Worm (Caenorhabditis elegans) whole organism, young adult: ENCODE measurements around the gene R02D5.3.

Experiments used
- aptf-3 ChIP-seq: fragments of 200-800 bp; sonication (Bioruptor generic); IDR thresholded peaks from 2 replicates; pipeline ENCODE4 v1.3.6; 2022; ENCODE audit warnings: missing genetic modification characterization, missing compliant biosample characterization
- cebp-2 ChIP-seq: fragments of 200-800 bp; sonication (Bioruptor generic); IDR thresholded peaks from 2 replicates; pipeline ENCODE4 v1.3.6; 2022; ENCODE audit warnings: missing genetic modification characterization, missing compliant biosample characterization
- egl-44 ChIP-seq: fragments of 200-800 bp; sonication (Bioruptor generic); IDR thresholded peaks from 2 replicates; pipeline ENCODE4 v1.3.6; 2022; ENCODE audit warnings: missing genetic modification reagents, missing genetic modification characterization, missing compliant biosample characterization
- hlh-12 ChIP-seq: sonication (generic microtip); optimal IDR thresholded peaks from 2 replicates; lab custom pipeline; 2016; ENCODE audit warnings: missing genetic modification characterization, missing compliant biosample characterization
- mel-28 ChIP-seq: sonication (generic microtip); optimal IDR thresholded peaks from 2 replicates; lab custom pipeline; 2016; ENCODE audit warnings: borderline replicate concordance, mild to moderate bottlenecking, missing genetic modification characterization, missing compliant biosample characterization

- TF ChIP-seq mel-28 (no peak), aptf-3 (GFP tag; lab: Robert Waterston, UW) (no peak), hlh-12 (tag; lab: Kevin White, UChicago) (no peak), egl-44 (no peak), cebp-2 (GFP tag; lab: Robert Waterston, UW) (no peak)
Measured at ce11 chrV:14436195-14436594, 46.8 kb upstream of the R02D5.3 start.
